Worm (Caenorhabditis elegans): ENCODE results near the gene cdc-48.1.

cdc-48.1 gene

ce11 chrII:10525134-10525533 is 38.1 kb downstream of the cdc-48.1 start:
- TF ChIP-seq nhr-25 (tag; optimal IDR thresholded peaks at IDR 0.05), result peak; percentile 23
- no peak for TF ChIP-seq elt-1 (tag; optimal IDR thresholded peaks at IDR 0.05)
- TF ChIP-seq crh-2 (tag; optimal IDR thresholded peaks at IDR 0.05), result peak; percentile 17

ce11 chrII:10524374-10524773 is 38.8 kb downstream of the cdc-48.1 start, which contains the start of gene F59B10.6:
TSS of gene F59B10.6 (minus strand) at chrII:10524474.
- TF ChIP-seq peb-1 (tag; optimal IDR thresholded peaks at IDR 0.05), result no peak
- no peak for TF ChIP-seq R02D3.7 (tag; optimal IDR thresholded peaks at IDR 0.05)
- no peak for TF ChIP-seq alr-1 (tag; optimal IDR thresholded peaks at IDR 0.05)
- no peak for TF ChIP-seq gmeb-1 (tag; optimal IDR thresholded peaks at IDR 0.05)
- no peak for TF ChIP-seq lsy-2 (tag; optimal IDR thresholded peaks at IDR 0.05)
- no peak for TF ChIP-seq mdl-1 (tag; optimal IDR thresholded peaks at IDR 0.05)
- TF ChIP-seq Y55F3AM.14 (GFP tag; optimal IDR thresholded peaks at IDR 0.05), result no peak
- TF ChIP-seq skn-1 (tag; optimal IDR thresholded peaks at IDR 0.05), result no peak
- TF ChIP-seq C34F6.9 (tag; optimal IDR thresholded peaks at IDR 0.05), result no peak
- no peak for TF ChIP-seq aly-2 (tag; optimal IDR thresholded peaks at IDR 0.05)
- no peak for TF ChIP-seq elt-3 (tag; optimal IDR thresholded peaks at IDR 0.05)
- TF ChIP-seq fos-1 (tag; optimal IDR thresholded peaks at IDR 0.05), result no peak
- no peak for TF ChIP-seq elt-1 (tag; optimal IDR thresholded peaks at IDR 0.05)

- TF ChIP-seq lin-13 (GFP tag; optimal IDR thresholded peaks at IDR 0.05) (no peak), aly-2 (tag; optimal IDR thresholded peaks at IDR 0.05) (no peak), ceh-82 (tag; optimal IDR thresholded peaks at IDR 0.05) (no peak), C34F6.9 (tag; optimal IDR thresholded peaks at IDR 0.05) (no peak), mdl-1 (tag; optimal IDR thresholded peaks at IDR 0.05) (no peak), F13H6.1 (tag; optimal IDR thresholded peaks at IDR 0.05) (no peak), R02D3.7 (tag; optimal IDR thresholded peaks at IDR 0.05) (no peak), unc-55 (GFP tag; optimal IDR thresholded peaks at IDR 0.05) (no peak), alr-1 (tag; optimal IDR thresholded peaks at IDR 0.05) (no peak), lin-11 (tag; optimal IDR thresholded peaks at IDR 0.05) (no peak), nhr-237 (tag; optimal IDR thresholded peaks at IDR 0.05) (no peak), nhr-77 (tag; optimal IDR thresholded peaks at IDR 0.05) (no peak)
Observed at ce11 chrII:10523583-10523982, 39.6 kb downstream of the cdc-48.1 start, which contains the start of gene F59B10.5. TSS of gene F59B10.5 (minus strand) at chrII:10523683.

DNA sequence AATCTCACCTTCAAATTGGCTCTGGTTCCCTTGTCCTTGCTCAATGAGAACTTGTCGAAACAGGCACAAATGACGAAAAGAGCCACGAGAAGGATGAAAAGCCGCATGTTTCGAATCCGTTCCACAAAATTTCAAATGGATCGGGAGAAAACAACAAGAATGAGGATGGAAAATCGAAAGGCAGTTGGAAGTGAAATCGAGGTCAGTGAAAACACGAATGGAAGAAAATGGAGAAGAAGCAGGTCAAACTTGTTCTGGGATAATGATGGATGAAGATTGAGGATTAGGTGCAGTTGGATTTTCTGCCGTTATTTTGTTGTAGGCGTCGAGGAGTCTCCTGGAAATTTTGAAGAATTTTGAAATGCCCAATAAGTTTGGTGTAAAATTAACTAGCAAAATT is 40.2 kb downstream of the cdc-48.1 start:
- TF ChIP-seq ceh-16 (tag; optimal IDR thresholded peaks at IDR 0.05) (no peak), F13H6.1 (tag; optimal IDR thresholded peaks at IDR 0.05) (no peak), blmp-1 (tag; optimal IDR thresholded peaks at IDR 0.05; ENCODE audit: insufficient read depth) (peak; percentile 57), unc-55 (GFP tag; optimal IDR thresholded peaks at IDR 0.05) (no peak), C34F6.9 (tag; optimal IDR thresholded peaks at IDR 0.05) (no peak)

ce11 chrII:10519863-10520262 is 43.3 kb downstream of the cdc-48.1 start:
- TF ChIP-seq nhr-23 (tag; optimal IDR thresholded peaks at IDR 0.05), result no peak
- no peak for TF ChIP-seq skn-1 (tag; optimal IDR thresholded peaks at IDR 0.05)
- TF ChIP-seq mab-5 (tag; optimal IDR thresholded peaks at IDR 0.05), result no peak
- TF ChIP-seq lin-39 (tag; optimal IDR thresholded peaks at IDR 0.05), result no peak
- TF ChIP-seq nhr-21 (tag; optimal IDR thresholded peaks at IDR 0.05), result no peak
- no peak for TF ChIP-seq nhr-6 (tag; optimal IDR thresholded peaks at IDR 0.05)
- TF ChIP-seq lin-11 (tag; optimal IDR thresholded peaks at IDR 0.05), result no peak
- TF ChIP-seq nhr-25 (tag; optimal IDR thresholded peaks at IDR 0.05), result no peak
- TF ChIP-seq elt-3 (tag; optimal IDR thresholded peaks at IDR 0.05), result no peak
- no peak for TF ChIP-seq lin-13 (GFP tag; optimal IDR thresholded peaks at IDR 0.05)
- no peak for TF ChIP-seq sma-9 (GFP tag; optimal IDR thresholded peaks at IDR 0.05)
- TF ChIP-seq sma-9 (tag; optimal IDR thresholded peaks at IDR 0.05), result no peak
- no peak for TF ChIP-seq blmp-1 (tag; optimal IDR thresholded peaks at IDR 0.05; ENCODE audit: insufficient read depth)

DNA sequence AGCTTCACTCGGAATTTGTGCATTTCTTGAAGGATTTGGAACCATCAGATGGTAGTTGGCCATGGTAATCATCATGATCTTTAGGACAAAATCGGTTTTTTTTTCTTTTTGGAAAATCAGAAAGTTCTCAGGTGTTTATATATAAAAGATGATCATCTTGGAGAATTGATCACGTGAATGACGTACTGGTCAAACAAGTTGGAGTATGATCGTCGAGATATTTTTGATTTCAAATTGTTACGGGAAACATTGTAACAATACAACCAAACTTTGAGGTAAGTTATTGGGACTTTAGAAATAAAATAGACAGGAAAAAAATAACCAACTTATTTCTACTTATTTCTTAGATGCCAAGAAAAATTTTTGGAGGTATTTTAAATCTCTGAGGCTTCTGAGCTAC is 44.2 kb downstream of the cdc-48.1 start, which contains the start of gene F59B10.4:
Gene F59B10.4 (minus strand): TSS at position 101 of the 400 bp plus-strand sequence.
- no peak for TF ChIP-seq nhr-6 (tag; optimal IDR thresholded peaks at IDR 0.05)
- no peak for TF ChIP-seq lsy-2 (tag; optimal IDR thresholded peaks at IDR 0.05)

Data from whole organism, L2 larva.